Worm (Caenorhabditis elegans): ENCODE data around the gene Y45G5AL.1.

The Y45G5AL.1 gene

DNA sequence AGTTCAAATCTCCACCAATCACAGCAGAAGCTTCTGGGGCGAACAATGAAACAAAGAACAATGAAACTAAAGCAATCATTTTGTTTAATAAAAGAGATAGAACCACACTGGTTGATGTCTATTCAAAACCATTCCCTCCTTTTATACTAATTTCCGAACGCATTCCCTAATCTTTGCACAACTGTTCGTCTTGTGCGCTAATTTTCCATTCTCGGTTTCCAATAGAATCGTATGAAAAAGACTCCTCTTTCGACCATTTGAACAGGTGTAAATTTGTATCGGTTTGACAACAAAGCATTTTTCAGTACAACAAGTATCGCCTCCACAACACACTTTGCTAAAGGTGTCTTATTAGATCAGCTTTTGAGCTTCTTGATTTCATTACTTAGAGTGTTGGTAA is 28.2 kb upstream of the Y45G5AL.1 start, which contains the start of gene T05B4.8:
T05B4.8 (minus strand) TSS at position 101 of the 400 bp plus-strand sequence.
- TF ChIP-seq sea-1 (GFP tag; conservative IDR thresholded peaks at IDR 0.05) (no peak), ceh-36 (tag; optimal IDR thresholded peaks at IDR 0.05) (no peak), ets-7 (tag; optimal IDR thresholded peaks at IDR 0.05) (no peak), pes-1 (GFP tag; IDR thresholded peaks at IDR 0.05) (no peak)

DNA sequence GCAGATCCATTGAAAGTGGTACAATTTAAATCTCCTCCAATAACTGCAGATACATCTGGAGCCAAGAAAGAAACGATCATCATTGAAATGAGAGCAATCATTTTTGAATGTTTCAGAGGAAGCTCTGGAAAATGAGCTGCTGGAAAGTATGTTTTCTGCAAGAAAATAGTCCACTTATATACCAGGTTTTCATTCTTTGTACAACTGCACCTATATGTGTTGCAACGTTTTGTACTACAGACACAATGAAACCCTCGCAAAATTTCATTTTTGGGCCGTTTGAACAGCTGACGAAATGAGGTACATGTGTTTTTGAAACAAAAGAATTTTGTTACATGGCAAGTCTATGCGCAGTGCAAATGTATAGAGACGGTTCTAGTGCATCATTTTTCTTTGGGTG is 26.0 kb upstream of the Y45G5AL.1 start, which contains the start of gene T05B4.9:
T05B4.9 (minus strand) TSS at position 101 of the 400 bp plus-strand sequence.
- TF ChIP-seq F13C5.2 (tag; optimal IDR thresholded peaks at IDR 0.05) (no peak), tbx-11 (GFP tag; IDR thresholded peaks at IDR 0.05) (no peak), hmbx-1 (tag; optimal IDR thresholded peaks at IDR 0.05) (no peak), tbx-37 (GFP tag; conservative IDR thresholded peaks at IDR 0.05) (no peak), flt-1 (GFP tag; IDR thresholded peaks at IDR 0.05) (no peak), ets-7 (tag; optimal IDR thresholded peaks at IDR 0.05) (no peak), sea-1 (GFP tag; conservative IDR thresholded peaks at IDR 0.05) (no peak), B0310.2 (tag; optimal IDR thresholded peaks at IDR 0.05) (no peak), ama-1 (optimal IDR thresholded peaks at IDR 0.05) (no peak), aly-1 (tag; optimal IDR thresholded peaks at IDR 0.05) (no peak), ceh-13 (GFP tag; optimal IDR thresholded peaks at IDR 0.05) (no peak), ceh-36 (tag; optimal IDR thresholded peaks at IDR 0.05) (no peak), pes-1 (GFP tag; IDR thresholded peaks at IDR 0.05) (no peak), hnd-1 (tag; optimal IDR thresholded peaks at IDR 0.05) (no peak), scrt-1 (GFP tag; IDR thresholded peaks at IDR 0.05) (no peak), hmg-4 (GFP tag; optimal IDR thresholded peaks at IDR 0.05) (no peak), tra-4 (tag; optimal IDR thresholded peaks at IDR 0.05) (no peak)

DNA sequence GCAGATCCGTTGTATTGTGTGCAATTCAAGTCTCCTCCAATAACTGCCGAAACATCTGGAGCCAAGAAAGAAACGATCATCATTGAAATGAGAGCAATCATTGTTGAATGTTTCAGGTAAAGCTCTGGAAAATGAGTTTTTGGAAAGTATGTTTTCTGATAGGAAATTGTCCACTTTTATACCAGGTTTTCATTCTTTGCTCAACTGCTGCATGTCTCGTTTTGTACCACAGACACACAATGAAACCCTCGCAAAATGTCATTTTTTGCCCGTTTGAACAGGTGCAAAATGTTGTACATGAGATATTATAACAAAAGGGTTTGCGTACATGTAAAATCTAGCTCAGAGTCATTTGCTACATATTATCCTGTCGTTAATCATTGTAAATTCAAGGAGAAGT is 23.7 kb upstream of the Y45G5AL.1 start, which contains the start of gene T05B4.10:
T05B4.10 (minus strand) TSS at position 101 of the 400 bp plus-strand sequence.
- TF ChIP-seq hnd-1 (tag; optimal IDR thresholded peaks at IDR 0.05) (no peak), tbx-11 (GFP tag; IDR thresholded peaks at IDR 0.05) (no peak)

DNA sequence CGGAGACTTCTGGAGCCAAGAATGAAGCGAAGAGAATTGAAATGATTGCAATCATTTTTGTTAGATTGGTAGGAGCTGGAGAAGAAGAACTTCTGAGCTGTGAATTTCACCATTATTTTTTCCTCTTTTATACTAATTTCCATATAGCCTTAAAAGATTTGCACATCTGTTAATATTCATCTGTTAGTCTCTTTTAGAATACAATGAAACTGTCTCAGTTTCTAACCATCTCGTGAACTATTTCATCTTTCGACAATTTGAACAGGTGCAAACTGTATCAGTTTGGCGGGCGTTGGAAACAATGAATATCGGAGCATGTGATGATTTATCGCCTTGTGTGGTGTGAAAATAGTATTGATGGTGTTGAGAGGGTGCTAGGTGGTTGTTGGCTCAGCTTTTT is 21.9 kb upstream of the Y45G5AL.1 start, which contains the start of gene phat-5:
phat-5 (minus strand) TSS at position 101 of the 400 bp plus-strand sequence.
- TF ChIP-seq hmbx-1 (tag; optimal IDR thresholded peaks at IDR 0.05) (no peak), tbx-11 (GFP tag; IDR thresholded peaks at IDR 0.05) (no peak), hnd-1 (tag; optimal IDR thresholded peaks at IDR 0.05) (no peak), aly-1 (tag; optimal IDR thresholded peaks at IDR 0.05) (no peak), ets-7 (tag; optimal IDR thresholded peaks at IDR 0.05) (no peak), ceh-13 (GFP tag; optimal IDR thresholded peaks at IDR 0.05) (no peak), tra-4 (tag; optimal IDR thresholded peaks at IDR 0.05) (no peak), scrt-1 (GFP tag; IDR thresholded peaks at IDR 0.05) (no peak), ama-1 (optimal IDR thresholded peaks at IDR 0.05) (no peak), ceh-36 (tag; optimal IDR thresholded peaks at IDR 0.05) (no peak), hmg-4 (GFP tag; optimal IDR thresholded peaks at IDR 0.05) (no peak), sea-1 (GFP tag; conservative IDR thresholded peaks at IDR 0.05) (no peak), pes-1 (GFP tag; IDR thresholded peaks at IDR 0.05) (no peak), B0310.2 (tag; optimal IDR thresholded peaks at IDR 0.05) (no peak), tbx-37 (GFP tag; conservative IDR thresholded peaks at IDR 0.05) (no peak), F13C5.2 (tag; optimal IDR thresholded peaks at IDR 0.05) (no peak)

DNA sequence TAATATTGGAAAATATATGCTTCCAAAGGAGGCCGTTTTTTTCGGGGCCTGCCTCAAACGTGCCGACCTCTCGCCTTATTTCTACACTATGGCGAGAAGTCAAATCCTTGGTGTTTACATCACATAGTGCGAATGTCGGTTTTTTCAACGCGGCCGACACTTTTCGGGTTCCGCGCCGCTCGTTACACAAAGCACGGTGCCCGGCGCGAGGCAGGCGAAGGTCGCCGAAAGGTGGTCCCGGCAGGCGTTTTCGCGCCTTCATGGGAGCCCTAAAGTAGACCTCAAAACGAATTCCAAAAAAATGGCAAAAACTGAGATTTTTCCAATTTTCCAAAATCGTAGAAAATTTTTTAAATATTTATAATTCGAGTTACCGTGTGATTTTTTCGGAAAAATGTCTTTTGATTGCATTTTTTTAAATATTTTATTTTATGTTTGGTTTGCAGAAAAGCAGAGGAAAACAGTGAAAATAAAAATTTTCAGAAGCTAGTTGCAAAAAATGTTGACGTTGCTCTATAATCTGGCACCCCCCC is 18.7 kb upstream of the Y45G5AL.1 start, which contains the start of gene T05B4.12:
T05B4.12 (minus strand) TSS at position 483 of the 533 bp plus-strand sequence.
- TF ChIP-seq ama-1 (optimal IDR thresholded peaks at IDR 0.05): no peak
- TF ChIP-seq ets-7 (tag; optimal IDR thresholded peaks at IDR 0.05): no peak
- no peak for TF ChIP-seq hmg-4 (GFP tag; optimal IDR thresholded peaks at IDR 0.05)
- TF ChIP-seq aly-1 (tag; optimal IDR thresholded peaks at IDR 0.05): no peak
- no peak for TF ChIP-seq hmbx-1 (tag; optimal IDR thresholded peaks at IDR 0.05)
- no peak for TF ChIP-seq tbx-11 (GFP tag; IDR thresholded peaks at IDR 0.05)
- no peak for TF ChIP-seq scrt-1 (GFP tag; IDR thresholded peaks at IDR 0.05)
- no peak for TF ChIP-seq flt-1 (GFP tag; IDR thresholded peaks at IDR 0.05)
- no peak for TF ChIP-seq ceh-13 (GFP tag; optimal IDR thresholded peaks at IDR 0.05)

DNA sequence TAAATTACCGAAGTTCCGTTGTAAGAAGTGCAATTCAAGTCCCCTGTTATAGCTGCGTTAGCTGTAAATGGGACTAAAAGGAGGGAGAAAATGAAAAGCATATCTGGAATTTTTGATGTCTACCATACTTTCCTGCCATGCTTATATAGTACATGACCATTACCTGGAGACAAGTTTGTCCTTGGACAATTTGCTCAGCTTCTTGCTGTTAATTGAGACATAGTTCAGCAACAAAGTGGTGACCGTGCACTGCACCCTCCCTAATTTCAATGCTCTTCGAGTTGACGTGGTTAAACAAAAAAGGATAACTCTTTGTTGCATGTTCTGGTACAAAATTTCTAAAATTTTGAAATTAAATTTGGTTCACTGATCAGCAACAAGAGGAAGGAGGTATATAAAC is 16.9 kb upstream of the Y45G5AL.1 start, which contains the start of gene T05B4.13:
T05B4.13 (minus strand) TSS at position 101 of the 400 bp plus-strand sequence.
- TF ChIP-seq tbx-11 (GFP tag; IDR thresholded peaks at IDR 0.05) (no peak), sea-1 (GFP tag; conservative IDR thresholded peaks at IDR 0.05) (no peak), tbx-37 (GFP tag; conservative IDR thresholded peaks at IDR 0.05) (no peak), ets-7 (tag; optimal IDR thresholded peaks at IDR 0.05) (no peak), pes-1 (GFP tag; IDR thresholded peaks at IDR 0.05) (no peak), aly-1 (tag; optimal IDR thresholded peaks at IDR 0.05) (no peak), hmbx-1 (tag; optimal IDR thresholded peaks at IDR 0.05) (no peak), F13C5.2 (tag; optimal IDR thresholded peaks at IDR 0.05) (no peak), ceh-36 (tag; optimal IDR thresholded peaks at IDR 0.05) (no peak), scrt-1 (GFP tag; IDR thresholded peaks at IDR 0.05) (no peak), flt-1 (GFP tag; IDR thresholded peaks at IDR 0.05) (no peak), B0310.2 (tag; optimal IDR thresholded peaks at IDR 0.05) (no peak), hmg-4 (GFP tag; optimal IDR thresholded peaks at IDR 0.05) (no peak), ceh-13 (GFP tag; optimal IDR thresholded peaks at IDR 0.05) (no peak), ama-1 (optimal IDR thresholded peaks at IDR 0.05) (no peak)

DNA sequence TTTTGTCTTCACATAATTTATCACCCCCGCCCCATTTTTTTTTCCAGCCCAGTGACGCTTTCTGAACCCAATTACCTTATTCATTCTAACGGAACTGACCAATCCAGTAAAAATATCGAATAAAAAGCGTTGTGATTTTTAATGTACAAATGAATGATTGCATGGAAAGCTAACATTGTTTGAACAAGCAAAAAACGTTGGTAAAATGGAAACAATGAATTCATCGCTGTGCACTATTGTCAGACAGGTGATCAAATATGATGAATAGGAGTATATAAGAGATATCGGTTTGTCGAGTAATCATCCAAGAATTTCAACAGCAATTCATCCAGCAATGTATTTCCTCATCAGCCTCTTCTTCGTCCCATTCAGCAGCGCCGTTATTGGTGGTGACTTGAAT is 14.7 kb upstream of the Y45G5AL.1 start, which contains the start of gene phat-4:
phat-4 (plus strand) TSS at position 301 of the 400 bp plus-strand sequence.
- TF ChIP-seq ets-7 (tag; optimal IDR thresholded peaks at IDR 0.05) (no peak), pes-1 (GFP tag; IDR thresholded peaks at IDR 0.05) (no peak), sea-1 (GFP tag; conservative IDR thresholded peaks at IDR 0.05) (no peak), aly-1 (tag; optimal IDR thresholded peaks at IDR 0.05) (no peak), tbx-11 (GFP tag; IDR thresholded peaks at IDR 0.05) (no peak), ama-1 (optimal IDR thresholded peaks at IDR 0.05) (no peak), hmbx-1 (tag; optimal IDR thresholded peaks at IDR 0.05) (no peak), B0310.2 (tag; optimal IDR thresholded peaks at IDR 0.05) (no peak), flt-1 (GFP tag; IDR thresholded peaks at IDR 0.05) (no peak), tbx-37 (GFP tag; conservative IDR thresholded peaks at IDR 0.05) (no peak), ceh-36 (tag; optimal IDR thresholded peaks at IDR 0.05) (no peak), ceh-13 (GFP tag; optimal IDR thresholded peaks at IDR 0.05) (no peak), scrt-1 (GFP tag; IDR thresholded peaks at IDR 0.05) (no peak)
